Fruit fly (Drosophila melanogaster): ENCODE data around the gene CG31251.

The CG31251 gene

dm6 chr3R:17705140-17705539 lies 20.4 kb upstream of the CG31251 start:
- no peak for TF ChIP-seq cic (GFP tag; optimal IDR thresholded peaks at IDR 0.05)
- no peak for TF ChIP-seq Clk (GFP tag; optimal IDR thresholded peaks at IDR 0.05)
- no peak for TF ChIP-seq ovo (GFP tag; optimal IDR thresholded peaks at IDR 0.05)
- no peak for TF ChIP-seq CG14711 (tag; optimal IDR thresholded peaks at IDR 0.05)
- TF ChIP-seq CG7101 (tag; optimal IDR thresholded peaks at IDR 0.05): no peak
- TF ChIP-seq CG7045 (GFP tag; optimal IDR thresholded peaks at IDR 0.05): no peak
- TF ChIP-seq CG12768 (GFP tag; optimal IDR thresholded peaks at IDR 0.05): no peak
- no peak for TF ChIP-seq Crg-1 (GFP tag; optimal IDR thresholded peaks at IDR 0.05)
- TF ChIP-seq CG1620 (GFP tag; optimal IDR thresholded peaks at IDR 0.05): no peak
- TF ChIP-seq CG5204 (GFP tag; optimal IDR thresholded peaks at IDR 0.05): no peak
- no peak for TF ChIP-seq kay (GFP tag; ENCODE audit: borderline replicate concordance)
- TF ChIP-seq tj (GFP tag; optimal IDR thresholded peaks at IDR 0.05): no peak
- TF ChIP-seq CG33017 (tag; optimal IDR thresholded peaks at IDR 0.05): no peak

- TF ChIP-seq tj (GFP tag; optimal IDR thresholded peaks at IDR 0.05) (peak; percentile 60), cnc (optimal IDR thresholded peaks at IDR 0.05) (no peak)
Observed at dm6 chr3R:17704538-17704854, 19.8 kb upstream of the CG31251 start.

- peak; percentile 88 for TF ChIP-seq Clk (GFP tag; optimal IDR thresholded peaks at IDR 0.05)
- peak; percentile 94 for TF ChIP-seq toe (GFP tag; optimal IDR thresholded peaks at IDR 0.05)
- TF ChIP-seq tj (GFP tag; optimal IDR thresholded peaks at IDR 0.05): peak; percentile 90
- TF ChIP-seq Mnt (GFP tag; optimal IDR thresholded peaks at IDR 0.05): peak; percentile 89
- TF ChIP-seq CG11617 (GFP tag; optimal IDR thresholded peaks at IDR 0.05): peak; percentile 98
- TF ChIP-seq CG7045 (GFP tag; optimal IDR thresholded peaks at IDR 0.05): peak; percentile 97
- peak; percentile 97 for TF ChIP-seq Hr96 (GFP tag; optimal IDR thresholded peaks at IDR 0.05)
- TF ChIP-seq CG33017 (tag; optimal IDR thresholded peaks at IDR 0.05): peak; percentile 96
- peak; percentile 82 for TF ChIP-seq ovo (GFP tag; optimal IDR thresholded peaks at IDR 0.05)
- TF ChIP-seq CG1620 (GFP tag; optimal IDR thresholded peaks at IDR 0.05): peak; percentile 94
- TF ChIP-seq cic (GFP tag; optimal IDR thresholded peaks at IDR 0.05): peak; percentile 46
- no peak for TF ChIP-seq cnc (optimal IDR thresholded peaks at IDR 0.05)
- TF ChIP-seq CG5204 (GFP tag; optimal IDR thresholded peaks at IDR 0.05): peak; percentile 97
- peak; percentile 97 for TF ChIP-seq bab1 (GFP tag; optimal IDR thresholded peaks at IDR 0.05)
- TF ChIP-seq CG12768 (GFP tag; optimal IDR thresholded peaks at IDR 0.05): peak; percentile 95
- peak; percentile 97 for TF ChIP-seq CG7101 (tag; optimal IDR thresholded peaks at IDR 0.05)
- peak; percentile 77 for TF ChIP-seq pad (GFP tag; optimal IDR thresholded peaks at IDR 0.05)
- TF ChIP-seq kay (GFP tag; ENCODE audit: borderline replicate concordance): peak; percentile 97
- TF ChIP-seq CG14711 (tag; optimal IDR thresholded peaks at IDR 0.05): peak; percentile 95
- peak; percentile 92 for TF ChIP-seq Crg-1 (GFP tag; optimal IDR thresholded peaks at IDR 0.05)
Observed at dm6 chr3R:17703691-17704537, 19.2 kb upstream of the CG31251 start.

- TF ChIP-seq tj (GFP tag; optimal IDR thresholded peaks at IDR 0.05) (peak; percentile 68), CG7045 (GFP tag; optimal IDR thresholded peaks at IDR 0.05) (peak; percentile 91), CG11617 (GFP tag; optimal IDR thresholded peaks at IDR 0.05) (peak; percentile 84), toe (GFP tag; optimal IDR thresholded peaks at IDR 0.05) (peak; percentile 73), CG12768 (GFP tag; optimal IDR thresholded peaks at IDR 0.05) (peak; percentile 75), CG14711 (tag; optimal IDR thresholded peaks at IDR 0.05) (peak; percentile 91), CG7101 (tag; optimal IDR thresholded peaks at IDR 0.05) (peak; percentile 89), bab1 (GFP tag; optimal IDR thresholded peaks at IDR 0.05) (peak; percentile 88), Hr96 (GFP tag; optimal IDR thresholded peaks at IDR 0.05) (peak; percentile 77), Clk (GFP tag; optimal IDR thresholded peaks at IDR 0.05) (peak; percentile 42), CG1620 (GFP tag; optimal IDR thresholded peaks at IDR 0.05) (peak; percentile 58), pad (GFP tag; optimal IDR thresholded peaks at IDR 0.05) (peak; percentile 66), cic (GFP tag; optimal IDR thresholded peaks at IDR 0.05) (no peak), CG5204 (GFP tag; optimal IDR thresholded peaks at IDR 0.05) (peak; percentile 88), ovo (GFP tag; optimal IDR thresholded peaks at IDR 0.05) (peak; percentile 19), Crg-1 (GFP tag; optimal IDR thresholded peaks at IDR 0.05) (peak; percentile 70), Mnt (GFP tag; optimal IDR thresholded peaks at IDR 0.05) (no peak), cnc (optimal IDR thresholded peaks at IDR 0.05) (no peak), kay (GFP tag; ENCODE audit: borderline replicate concordance) (peak; percentile 81), CG33017 (tag; optimal IDR thresholded peaks at IDR 0.05) (peak; percentile 89)
Observed at dm6 chr3R:17703024-17703690, 18.4 kb upstream of the CG31251 start.

dm6 chr3R:17701971-17702845 lies 17.5 kb upstream of the CG31251 start:
- TF ChIP-seq CG7101 (tag; optimal IDR thresholded peaks at IDR 0.05) (peak; percentile 0), CG33017 (tag; optimal IDR thresholded peaks at IDR 0.05) (peak; percentile 36), Hr96 (GFP tag; optimal IDR thresholded peaks at IDR 0.05) (no peak), toe (GFP tag; optimal IDR thresholded peaks at IDR 0.05) (peak; percentile 28)
